Worm (Caenorhabditis elegans) whole organism, late embryonic: Measurements from ENCODE around the gene str-31.

ENCODE experiments used
- C08G9.2 ChIP-seq: sonication (generic microtip); optimal IDR thresholded peaks from 2 replicates; lab custom pipeline; 2016; ENCODE audit warnings: mild to moderate bottlenecking, missing genetic modification characterization, moderate library complexity, missing compliant biosample characterization
- F13H6.1 ChIP-seq: sonication (generic microtip); optimal IDR thresholded peaks from 2 replicates; lab custom pipeline; 2016; ENCODE audit warnings: missing genetic modification characterization, missing compliant biosample characterization
- K09A11.1 ChIP-seq: sonication (generic microtip); optimal IDR thresholded peaks from 2 replicates; lab custom pipeline; 2017; ENCODE audit warnings: antibody characterized with exemption, mild to moderate bottlenecking, missing genetic modification characterization, missing compliant biosample characterization; ENCODE audit not compliant: insufficient read depth
- T23F11.4 ChIP-seq: fragments of 200-800 bp; sonication (Bioruptor generic); optimal IDR thresholded peaks from 2 replicates; lab custom pipeline; 2018; ENCODE audit warnings: mild to moderate bottlenecking, missing genetic modification characterization, missing compliant biosample characterization
- Y22D7AL.16 ChIP-seq: sonication (generic microtip); optimal IDR thresholded peaks from 2 replicates; lab custom pipeline; 2016; ENCODE audit warnings: missing genetic modification characterization, missing compliant biosample characterization
- ceh-18 ChIP-seq: sonication (generic microtip); optimal IDR thresholded peaks from 2 replicates; lab custom pipeline; 2016; ENCODE audit warnings: missing genetic modification characterization, missing compliant biosample characterization
- ceh-2 ChIP-seq: sonication (generic microtip); optimal IDR thresholded peaks from 2 replicates; lab custom pipeline; 2016; ENCODE audit warnings: missing genotype, missing genetic modification characterization, missing compliant biosample characterization
- ceh-22 ChIP-seq: sonication (generic microtip); optimal IDR thresholded peaks from 2 replicates; lab custom pipeline; 2017; ENCODE audit warnings: missing biosample characterization, missing genetic modification characterization
- ceh-30 ChIP-seq: fragments of 150-350 bp; optimal IDR thresholded peaks from 2 replicates; lab custom pipeline; 2014; ENCODE audit warnings: missing biosample characterization, missing genetic modification characterization
- ceh-34 ChIP-seq: sonication (generic microtip); optimal IDR thresholded peaks from 2 replicates; lab custom pipeline; 2016; ENCODE audit warnings: mild to moderate bottlenecking, missing genetic modification characterization, missing compliant biosample characterization
- ceh-45 ChIP-seq: fragments of 200-800 bp; sonication (Bioruptor generic); IDR thresholded peaks from 2 replicates; pipeline ENCODE4 v1.3.6; 2022; ENCODE audit warnings: missing genetic modification reagents, missing genetic modification characterization, missing compliant biosample characterization
- ceh-48 ChIP-seq: sonication (generic microtip); optimal IDR thresholded peaks from 2 replicates; lab custom pipeline; 2016; ENCODE audit warnings: missing genetic modification characterization, inconsistent platforms, missing compliant biosample characterization
- ceh-9 ChIP-seq: sonication (generic microtip); optimal IDR thresholded peaks from 2 replicates; lab custom pipeline; 2016; ENCODE audit warnings: mild to moderate bottlenecking, missing genetic modification characterization, inconsistent platforms, missing compliant biosample characterization
- dve-1 ChIP-seq: sonication (generic microtip); optimal IDR thresholded peaks from 2 replicates; lab custom pipeline; 2017; ENCODE audit warnings: antibody characterized with exemption, mild to moderate bottlenecking, missing genetic modification characterization, missing compliant biosample characterization
- elt-4 ChIP-seq: sonication (generic microtip); optimal IDR thresholded peaks from 2 replicates; lab custom pipeline; 2016; ENCODE audit warnings: missing genetic modification characterization, missing compliant biosample characterization
- fax-1 ChIP-seq: sonication (generic microtip); optimal IDR thresholded peaks from 2 replicates; lab custom pipeline; 2016; ENCODE audit warnings: missing genotype, missing genetic modification characterization, missing compliant biosample characterization
- fkh-10 ChIP-seq: fragments of 150-350 bp; optimal IDR thresholded peaks from 2 replicates; lab custom pipeline; 2014; ENCODE audit warnings: missing biosample characterization, missing genetic modification reagents, missing genetic modification characterization
- fkh-6 ChIP-seq: sonication (generic microtip); optimal IDR thresholded peaks from 2 replicates; lab custom pipeline; 2016; ENCODE audit warnings: missing genetic modification characterization, missing compliant biosample characterization
- hlh-13 ChIP-seq: fragments of 200-800 bp; sonication (Bioruptor generic); optimal IDR thresholded peaks from 2 replicates; lab custom pipeline; 2018; ENCODE audit warnings: mild to moderate bottlenecking, missing genetic modification characterization, missing compliant biosample characterization
- hlh-30 ChIP-seq: sonication (generic microtip); optimal IDR thresholded peaks from 2 replicates; lab custom pipeline; 2017; ENCODE audit warnings: antibody characterized with exemption, missing genetic modification characterization, missing compliant biosample characterization; ENCODE audit not compliant: insufficient read depth
- hlh-6 ChIP-seq: sonication (generic microtip); optimal IDR thresholded peaks from 2 replicates; lab custom pipeline; 2016; ENCODE audit warnings: missing genotype, missing genetic modification characterization, missing compliant biosample characterization
- lin-11 ChIP-seq: fragments of 200-800 bp; sonication (Bioruptor generic); optimal IDR thresholded peaks from 2 replicates; lab custom pipeline; 2018; ENCODE audit warnings: mild to moderate bottlenecking, missing genetic modification characterization, missing compliant biosample characterization
- odd-2 ChIP-seq: sonication (generic microtip); optimal IDR thresholded peaks from 2 replicates; lab custom pipeline; 2017; ENCODE audit warnings: antibody characterized with exemption, mild to moderate bottlenecking, missing genetic modification characterization, missing compliant biosample characterization
- pax-1 ChIP-seq: fragments of 150-350 bp; optimal IDR thresholded peaks from 2 replicates; lab custom pipeline; 2014; ENCODE audit warnings: missing biosample characterization, missing genetic modification characterization
- pha-4 ChIP-seq: fragments of 150-350 bp; optimal IDR thresholded peaks from 2 replicates; lab custom pipeline; 2018; ENCODE audit warnings: missing biosample characterization, missing genetic modification reagents, missing genetic modification characterization
- pqm-1 ChIP-seq: sonication (generic microtip); optimal IDR thresholded peaks from 2 replicates; lab custom pipeline; 2016; ENCODE audit warnings: missing genetic modification characterization, missing compliant biosample characterization
- sox-4 ChIP-seq: sonication (generic microtip); optimal IDR thresholded peaks from 2 replicates; lab custom pipeline; 2017; ENCODE audit warnings: mild to moderate bottlenecking, missing genetic modification characterization, inconsistent platforms, missing compliant biosample characterization
- tbx-2 ChIP-seq: sonication (generic microtip); optimal IDR thresholded peaks from 2 replicates; lab custom pipeline; 2016; ENCODE audit warnings: missing genetic modification characterization, missing compliant biosample characterization
- ttx-3 ChIP-seq: sonication (generic microtip); optimal IDR thresholded peaks from 2 replicates; lab custom pipeline; 2016; ENCODE audit warnings: missing genetic modification reagents, missing genetic modification characterization, missing compliant biosample characterization
- unc-3 ChIP-seq, 2 experiments: fragments of 200-800 bp in 1 of 2; sonication (Bioruptor generic) in 1 of 2; sonication (generic microtip) in 1 of 2; conservative IDR thresholded peaks in 1 of 2; optimal IDR thresholded peaks in 1 of 2; 2 replicates each; pipeline versions ENCODE4 v1.3.6 to Lab custom; 2016 to 2022; ENCODE audit warnings: missing compliant biosample characterization in 2 of 2, missing genetic modification characterization in 2 of 2, missing genetic modification reagents in 1 of 2
- zip-5 ChIP-seq: sonication (generic microtip); optimal IDR thresholded peaks from 2 replicates; lab custom pipeline; 2016; ENCODE audit warnings: missing genetic modification characterization, missing compliant biosample characterization

Gene str-31

DNA sequence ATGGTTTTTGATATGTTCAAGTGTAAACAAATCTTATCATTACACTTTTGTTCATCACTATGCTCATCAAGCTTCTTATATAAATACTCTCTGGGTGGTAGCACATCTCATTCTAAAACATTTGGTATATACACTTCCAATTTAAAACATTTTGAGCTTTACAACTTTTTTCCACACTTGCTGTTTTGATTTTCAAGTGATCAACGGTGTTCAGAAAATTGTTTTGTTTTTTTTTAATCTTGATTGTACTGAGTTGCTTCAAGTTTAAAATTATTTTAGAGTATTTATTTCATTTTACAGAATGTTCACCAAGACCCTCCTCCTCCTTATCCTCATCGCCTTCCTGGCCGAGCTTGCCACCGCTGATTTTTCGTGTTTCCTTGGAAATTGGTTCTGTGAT, 20.4 kb upstream of the str-31 start, which contains the start of gene C54F6.5:
TSS of gene C54F6.5 (plus strand) at position 301 of the 400 bp plus-strand sequence.
- TF ChIP-seq Y22D7AL.16 (tag; lab: Kevin White, UChicago) (no peak), zip-5 (tag; lab: Kevin White, UChicago) (no peak), ceh-45 (GFP tag; lab: Robert Waterston, UW) (no peak), elt-4 (tag; lab: Kevin White, UChicago) (no peak)

DNA sequence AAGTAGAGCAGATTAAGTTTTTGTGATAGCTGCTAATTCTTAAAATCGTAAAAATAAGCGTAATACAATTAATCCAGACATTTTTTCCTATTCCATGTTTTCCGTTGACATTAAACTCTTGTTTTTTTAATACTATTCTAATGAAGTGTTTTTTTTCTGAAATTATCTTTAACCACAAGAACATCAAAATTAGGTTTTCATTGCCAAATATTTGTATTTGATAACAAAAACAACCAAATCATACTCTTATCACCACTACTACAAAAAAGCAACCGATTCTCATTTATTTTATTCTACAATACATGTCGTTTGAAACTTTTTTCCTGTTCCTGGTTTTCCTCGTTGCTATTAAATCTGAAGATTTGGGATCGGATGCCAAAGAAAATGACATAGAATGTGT, 18.7 kb upstream of the str-31 start, which contains the start of gene C54F6.17:
TSS of gene C54F6.17 (plus strand) at position 301 of the 400 bp plus-strand sequence.
- TF ChIP-seq tbx-2 (tag; lab: Kevin White, UChicago) (no peak), ttx-3 (tag; lab: Kevin White, UChicago) (no peak), ceh-30 (tag; lab: Kevin White, UChicago) (no peak), F13H6.1 (no peak), C08G9.2 (no peak), K09A11.1 (tag; lab: Kevin White, UChicago) (no peak), odd-2 (tag; lab: Kevin White, UChicago) (no peak), ceh-48 (tag; lab: Kevin White, UChicago) (no peak), T23F11.4 (GFP tag; lab: Kevin White, UChicago) (no peak), hlh-13 (GFP tag; lab: Kevin White, UChicago) (no peak), sox-4 (tag; lab: Kevin White, UChicago) (no peak), pqm-1 (tag; lab: Kevin White, UChicago) (no peak), ceh-34 (tag; lab: Kevin White, UChicago) (no peak)

DNA sequence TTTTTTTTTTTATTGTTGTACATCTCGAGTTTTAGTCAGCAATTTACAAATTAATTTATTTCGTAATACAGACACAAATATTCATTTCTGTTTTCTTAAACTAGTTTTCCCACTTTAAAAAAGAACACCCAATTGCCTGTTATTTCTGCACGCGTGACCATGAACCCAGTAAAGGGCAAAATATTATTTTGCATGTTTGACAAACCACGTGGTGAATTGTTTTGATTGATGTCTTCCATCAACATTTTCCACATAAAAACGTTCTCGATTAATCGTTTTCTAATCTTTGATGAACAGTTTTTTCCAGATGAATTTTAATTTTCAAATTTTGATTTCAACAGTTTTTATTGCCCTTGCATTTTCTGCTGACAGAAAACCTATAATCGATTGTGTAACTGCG, 17.2 kb upstream of the str-31 start, which contains the start of gene C54F6.18:
TSS of gene C54F6.18 (plus strand) at position 301 of the 400 bp plus-strand sequence.
- TF ChIP-seq fkh-6 = no peak
- TF ChIP-seq unc-3 (GFP tag; conservative IDR thresholded peaks at IDR 0.05; lab: Robert Waterston, UW) = no peak
- no peak for TF ChIP-seq unc-3 (tag; optimal IDR thresholded peaks at IDR 0.05; lab: Kevin White, UChicago)

DNA sequence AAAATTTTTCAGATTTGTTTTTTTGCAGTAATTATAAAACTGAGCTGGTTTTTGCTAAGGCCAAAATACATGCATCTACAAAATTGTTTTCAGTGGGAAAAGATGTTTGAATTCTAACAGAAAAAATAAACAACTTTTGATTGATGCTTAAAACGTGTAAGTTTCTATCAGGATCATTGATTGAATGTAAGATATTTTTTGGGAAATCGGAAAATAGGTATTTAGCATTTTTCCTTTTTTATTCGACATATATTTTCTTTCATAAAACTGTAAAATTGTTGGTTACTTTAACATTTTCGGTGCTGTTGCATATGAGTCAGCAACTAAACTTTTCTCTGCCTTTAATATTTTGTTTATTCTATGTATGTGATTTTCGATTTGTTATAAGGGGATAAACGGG, 16.0 kb upstream of the str-31 start, which contains the start of gene C54F6.20:
TSS of gene C54F6.20 (plus strand) at position 301 of the 400 bp plus-strand sequence.
- no peak for TF ChIP-seq ceh-2 (tag; lab: Kevin White, UChicago)
- TF ChIP-seq K09A11.1 (tag; lab: Kevin White, UChicago) = no peak
- TF ChIP-seq fax-1 (tag; lab: Kevin White, UChicago) = no peak
- TF ChIP-seq ceh-9 (tag; lab: Kevin White, UChicago) = no peak
- TF ChIP-seq pha-4 (tag; lab: Kevin White, UChicago) = no peak

DNA sequence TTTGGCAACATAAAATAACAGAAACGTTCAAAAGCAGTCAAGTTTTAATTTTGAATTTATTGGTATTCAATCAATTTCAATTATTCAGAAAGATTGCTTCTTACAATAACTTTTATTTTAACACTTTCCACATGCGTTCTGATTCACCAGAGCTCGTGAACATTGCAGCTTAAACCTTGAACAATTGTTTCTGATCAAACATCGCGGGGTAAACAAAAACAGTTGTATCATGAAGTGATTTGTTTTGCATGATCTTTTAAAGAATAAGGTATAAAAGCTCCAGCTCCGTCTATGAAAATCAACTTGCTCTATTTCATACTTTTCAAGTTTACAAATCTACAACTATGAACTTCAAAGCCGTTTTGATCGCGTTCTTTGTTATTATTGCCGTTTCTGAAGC, 14.9 kb upstream of the str-31 start, which contains the start of gene C54F6.6:
TSS of gene C54F6.6 (plus strand) at position 301 of the 400 bp plus-strand sequence.
- no peak for TF ChIP-seq dve-1 (tag; lab: Kevin White, UChicago)
- TF ChIP-seq lin-11 (tag; lab: Kevin White, UChicago) = no peak
- no peak for TF ChIP-seq fkh-10
- no peak for TF ChIP-seq ceh-22 (tag; lab: Kevin White, UChicago)
- TF ChIP-seq hlh-6 (tag; lab: Kevin White, UChicago) = no peak
- no peak for TF ChIP-seq hlh-13 (GFP tag; lab: Kevin White, UChicago)
- no peak for TF ChIP-seq pax-1 (tag; lab: Kevin White, UChicago)
- no peak for TF ChIP-seq elt-4 (tag; lab: Kevin White, UChicago)
- no peak for TF ChIP-seq hlh-30 (tag; lab: Kevin White, UChicago)
- no peak for TF ChIP-seq ceh-45 (GFP tag; lab: Robert Waterston, UW)
- no peak for TF ChIP-seq ceh-18 (tag; lab: Kevin White, UChicago)
- TF ChIP-seq T23F11.4 (GFP tag; lab: Kevin White, UChicago) = no peak
- TF ChIP-seq tbx-2 (tag; lab: Kevin White, UChicago) = no peak
- TF ChIP-seq K09A11.1 (tag; lab: Kevin White, UChicago) = no peak
